Worm (Caenorhabditis elegans) whole organism, young adult: ENCODE results near the gene Y50E8A.5.

Experiments used
- F57A8.1 ChIP-seq: fragments of 200-800 bp; sonication (Bioruptor generic); optimal IDR thresholded peaks from 2 replicates; lab custom pipeline; 2018; ENCODE audit warnings: mild to moderate bottlenecking, missing genetic modification characterization, moderate library complexity, missing compliant biosample characterization
- K11D2.4 ChIP-seq: fragments of 200-800 bp; sonication (Bioruptor generic); IDR thresholded peaks from 2 replicates; pipeline ENCODE4 v1.3.6; 2022; ENCODE audit warnings: missing genetic modification reagents, missing genetic modification characterization, missing compliant biosample characterization
- Y56A3A.18 ChIP-seq: fragments of 200-800 bp; sonication (Bioruptor generic); IDR thresholded peaks from 2 replicates; pipeline ENCODE4 v1.3.6; 2022; ENCODE audit warnings: missing genetic modification reagents, missing genetic modification characterization, missing compliant biosample characterization
- bed-2 ChIP-seq: fragments of 200-800 bp; sonication (Bioruptor generic); IDR thresholded peaks from 2 replicates; pipeline ENCODE4 v1.3.6; 2022; ENCODE audit warnings: missing genetic modification reagents, missing genetic modification characterization, missing compliant biosample characterization
- ccch-3 ChIP-seq: fragments of 200-800 bp; sonication (Bioruptor generic); optimal IDR thresholded peaks from 2 replicates; lab custom pipeline; 2018; ENCODE audit warnings: mild to moderate bottlenecking, missing genetic modification characterization, missing compliant biosample characterization
- ceh-58 ChIP-seq: fragments of 200-800 bp; sonication (Bioruptor generic); IDR thresholded peaks from 2 replicates; pipeline ENCODE4 v1.3.6; 2022; ENCODE audit warnings: missing genetic modification characterization, missing compliant biosample characterization
- gei-17 ChIP-seq: fragments of 200-800 bp; sonication (Bioruptor generic); optimal IDR thresholded peaks from 2 replicates; lab custom pipeline; 2018; ENCODE audit warnings: mild to moderate bottlenecking, missing genetic modification characterization, missing compliant biosample characterization
- hsf-1 ChIP-seq: fragments of 200-800 bp; sonication (Bioruptor generic); IDR thresholded peaks from 2 replicates; pipeline ENCODE4 v1.3.6; 2022; ENCODE audit warnings: missing genetic modification reagents, missing genetic modification characterization, missing compliant biosample characterization
- madf-10 ChIP-seq: sonication (generic microtip); optimal IDR thresholded peaks from 2 replicates; lab custom pipeline; 2016; ENCODE audit warnings: mild to moderate bottlenecking, missing genetic modification characterization, missing compliant biosample characterization
- pbrm-1 ChIP-seq: fragments of 200-800 bp; sonication (Bioruptor generic); IDR thresholded peaks from 2 replicates; pipeline ENCODE4 v1.3.6; 2022; ENCODE audit warnings: missing genetic modification reagents, missing genetic modification characterization, missing compliant biosample characterization
- sea-2 ChIP-seq: fragments of 200-800 bp; sonication (Bioruptor generic); IDR thresholded peaks from 2 replicates; pipeline ENCODE4 v1.3.6; 2022; ENCODE audit warnings: missing genetic modification characterization, missing compliant biosample characterization
- snpc-1.3 ChIP-seq: sonication (generic microtip); optimal IDR thresholded peaks from 2 replicates; lab custom pipeline; 2017; ENCODE audit warnings: missing genetic modification characterization, mild to moderate bottlenecking, missing compliant biosample characterization, antibody characterized with exemption, moderate library complexity, missing genotype, missing genetic modification reagents; ENCODE audit not compliant: insufficient read depth
- unc-62 ChIP-seq: fragments of 150-350 bp; optimal IDR thresholded peaks from 2 replicates; lab custom pipeline; 2014; ENCODE audit warnings: missing biosample characterization, missing genetic modification reagents, missing genetic modification characterization
- ztf-6 ChIP-seq: fragments of 200-800 bp; sonication (Bioruptor generic); IDR thresholded peaks from 2 replicates; pipeline ENCODE4 v1.3.6; 2022; ENCODE audit warnings: missing genetic modification reagents, missing genetic modification characterization, missing compliant biosample characterization

Y50E8A.5 gene

DNA sequence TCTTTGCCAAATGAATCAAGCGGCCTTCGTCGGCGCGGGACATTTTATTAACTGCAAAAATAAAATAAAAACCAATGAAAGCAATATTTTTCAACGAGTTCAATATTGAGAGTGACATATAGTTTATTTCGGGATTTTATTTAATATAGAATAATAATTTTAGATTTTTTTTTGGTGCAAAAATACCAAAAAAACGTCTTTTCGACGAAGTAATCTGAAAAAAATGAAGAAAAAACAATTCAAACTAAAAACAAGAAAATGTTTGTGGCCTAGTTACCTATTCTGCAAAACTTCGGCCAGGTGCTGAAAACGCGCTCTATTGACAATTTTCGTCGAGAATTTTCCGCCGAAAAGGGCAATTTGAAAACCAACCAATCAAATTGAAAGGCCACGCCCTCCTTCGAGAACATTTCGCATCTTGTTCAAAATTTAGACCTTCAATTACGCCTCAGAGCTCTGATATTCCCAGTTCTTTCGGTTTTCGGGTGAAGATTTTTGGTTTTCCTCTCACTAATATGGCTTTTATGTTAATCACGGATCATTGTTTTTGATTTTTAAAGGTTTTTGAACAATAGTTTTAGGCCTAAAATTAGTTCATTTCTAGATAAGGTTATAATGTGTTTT lies 51.2 kb downstream of the Y50E8A.5 start, which contains the start of gene C47E8.4 (continued):
- TF ChIP-seq bed-2 (peak; percentile 95), ceh-58 (GFP tag; lab: Robert Waterston, UW) (0 out of 2 replicates have a peak, but pooled peaks have one; percentile 79), madf-10 (tag; lab: Kevin White, UChicago) (peak; percentile 93), ccch-3 (GFP tag; lab: Kevin White, UChicago) (peak; percentile 90), K11D2.4 (peak; percentile 94), gei-17 (peak; percentile 69), unc-62 (peak; percentile 34), snpc-1.3 (tag; lab: Kevin White, UChicago) (peak; percentile 89), Y56A3A.18 (peak; percentile 62; the same call in 1 of the 2 replicates), sea-2 (GFP tag; lab: Robert Waterston, UW) (peak; percentile 95), hsf-1 (peak; percentile 100), pbrm-1 (peak; percentile 96), F57A8.1 (GFP tag; lab: Kevin White, UChicago) (no peak), ztf-6 (GFP tag; lab: Robert Waterston, UW) (peak; percentile 68; the same call in 1 of the 2 replicates)
